Fruit fly (Drosophila melanogaster) whole organism, embryonic: Measurements from ENCODE around the gene Vav.

Experiments
- Aef1 ChIP-seq: fragments of 200-800 bp; sonication (Bioruptor generic); IDR thresholded peaks from 3 replicates; pipeline ENCODE4 v1.3.6; 2022; ENCODE audit warnings: missing biosample characterization, missing genetic modification characterization
- B-H1 ChIP-seq: fragments of 200-800 bp; sonication (Bioruptor generic); IDR thresholded peaks from 3 replicates; pipeline ENCODE4 v1.3.6; 2022; ENCODE audit warnings: missing biosample characterization, missing genetic modification characterization
- CG10321 ChIP-seq: fragments of 200-800 bp; sonication (Bioruptor generic); IDR thresholded peaks from 2 replicates; pipeline ENCODE4 v1.3.6; 2022; ENCODE audit warnings: missing biosample characterization, missing genetic modification characterization
- CG11085 ChIP-seq: fragments of 200-800 bp; sonication (Bioruptor generic); IDR thresholded peaks from 2 replicates; pipeline ENCODE4 v1.3.6; 2022; ENCODE audit warnings: missing biosample characterization, missing genetic modification characterization
- CG11723 ChIP-seq: fragments of 200-800 bp; sonication (Bioruptor generic); optimal IDR thresholded peaks from 2 replicates; lab custom pipeline; 2017; ENCODE audit warnings: missing biosample characterization, mild to moderate bottlenecking, missing genetic modification characterization
- CG12155 ChIP-seq: fragments of 200-800 bp; sonication (Bioruptor generic); optimal IDR thresholded peaks from 3 replicates; lab custom pipeline; 2016; ENCODE audit warnings: missing biosample characterization, missing genetic modification characterization
- CG12391 ChIP-seq: fragments of 200-800 bp; sonication (Bioruptor generic); optimal IDR thresholded peaks from 3 replicates; lab custom pipeline; 2018; ENCODE audit warnings: missing biosample characterization, mild to moderate bottlenecking, missing genetic modification characterization, moderate library complexity
- CG12942 ChIP-seq: fragments of 200-800 bp; sonication (Bioruptor generic); optimal IDR thresholded peaks from 3 replicates; lab custom pipeline; 2016; ENCODE audit warnings: missing biosample characterization, missing genetic modification characterization
- CG13123 ChIP-seq: fragments of 200-800 bp; sonication (Bioruptor generic); optimal IDR thresholded peaks from 2 replicates; lab custom pipeline; 2016; ENCODE audit warnings: missing biosample characterization, missing genetic modification characterization
- CG13894 ChIP-seq: fragments of 200-800 bp; sonication (Bioruptor generic); optimal IDR thresholded peaks from 3 replicates; lab custom pipeline; 2018; ENCODE audit warnings: missing biosample characterization, mild to moderate bottlenecking, missing genetic modification characterization, moderate library complexity
- CG16815 ChIP-seq: fragments of 200-800 bp; sonication (Bioruptor generic); optimal IDR thresholded peaks from 3 replicates; lab custom pipeline; 2017; ENCODE audit warnings: missing biosample characterization, mild to moderate bottlenecking, missing genetic modification characterization
- CG17802 ChIP-seq: fragments of 200-800 bp; sonication (Bioruptor generic); optimal IDR thresholded peaks from 2 replicates; lab custom pipeline; 2018; ENCODE audit warnings: missing biosample characterization, mild to moderate bottlenecking, missing genetic modification characterization, moderate library complexity
- CG2875 ChIP-seq: fragments of 200-800 bp; sonication (Bioruptor generic); optimal IDR thresholded peaks from 2 replicates; lab custom pipeline; 2017; ENCODE audit warnings: missing biosample characterization, mild to moderate bottlenecking, missing genetic modification characterization, missing genetic modification reagents
- CG31224 ChIP-seq: fragments of 200-800 bp; sonication (Bioruptor generic); IDR thresholded peaks from 2 replicates; pipeline ENCODE4 v1.3.6; 2022; ENCODE audit warnings: missing biosample characterization, missing genetic modification characterization
- CG3407 ChIP-seq: fragments of 200-800 bp; sonication (Bioruptor generic); optimal IDR thresholded peaks from 2 replicates; lab custom pipeline; 2018; ENCODE audit warnings: missing biosample characterization, mild to moderate bottlenecking, missing genetic modification characterization
- CG42726 ChIP-seq: fragments of 200-800 bp; sonication (Bioruptor generic); IDR thresholded peaks from 2 replicates; pipeline ENCODE4 v1.3.6; 2022; ENCODE audit warnings: missing biosample characterization, missing genetic modification characterization; ENCODE audit not compliant: partially characterized antibody
- CG4404 ChIP-seq: fragments of 200-800 bp; sonication (Bioruptor generic); IDR thresholded peaks from 2 replicates; pipeline ENCODE4 v1.3.6; 2022; ENCODE audit warnings: missing biosample characterization, missing genetic modification characterization
- CG6654 ChIP-seq: fragments of 200-800 bp; sonication (Bioruptor generic); optimal IDR thresholded peaks from 2 replicates; lab custom pipeline; 2017; ENCODE audit warnings: missing biosample characterization, mild to moderate bottlenecking, missing genetic modification characterization
- CG7556 ChIP-seq: fragments of 200-800 bp; sonication (Bioruptor generic); optimal IDR thresholded peaks from 2 replicates; lab custom pipeline; 2017; ENCODE audit warnings: missing biosample characterization, mild to moderate bottlenecking, missing genetic modification characterization
- CG8290 ChIP-seq, 3 experiments: fragments of 200-800 bp; sonication (Bioruptor generic); optimal IDR thresholded peaks; 2 replicates each; lab custom pipeline; 2016 to 2019; ENCODE audit warnings: missing biosample characterization in 3 of 3, missing genetic modification characterization in 3 of 3, mild to moderate bottlenecking in 2 of 3, moderate library complexity in 1 of 3
- CrebB ChIP-seq: fragments of 200-800 bp; sonication (Bioruptor generic); optimal IDR thresholded peaks from 3 replicates; lab custom pipeline; 2018; ENCODE audit warnings: missing biosample characterization, mild to moderate bottlenecking, missing genetic modification characterization
- Dbx ChIP-seq: fragments of 200-800 bp; sonication (Bioruptor generic); IDR thresholded peaks from 3 replicates; pipeline ENCODE4 v1.3.6; 2022; ENCODE audit warnings: missing biosample characterization, missing genetic modification characterization
- Elba2 ChIP-seq: fragments of 200-800 bp; sonication (Bioruptor generic); optimal IDR thresholded peaks from 3 replicates; lab custom pipeline; 2016; ENCODE audit warnings: missing biosample characterization, missing genetic modification characterization
- HLH54F ChIP-seq: fragments of 200-800 bp; sonication (Bioruptor generic); optimal IDR thresholded peaks from 3 replicates; lab custom pipeline; 2016; ENCODE audit warnings: missing biosample characterization, missing genetic modification characterization
- Hey ChIP-seq: fragments of 200-800 bp; sonication (Bioruptor generic); optimal IDR thresholded peaks from 3 replicates; lab custom pipeline; 2018; ENCODE audit warnings: missing biosample characterization, mild to moderate bottlenecking, missing genetic modification characterization
- Mad ChIP-seq: fragments of 200-800 bp; sonication (Bioruptor generic); optimal IDR thresholded peaks from 2 replicates; lab custom pipeline; 2016; ENCODE audit warnings: missing biosample characterization, missing genetic modification characterization
- Mrtf ChIP-seq: fragments of 200-800 bp; sonication (Bioruptor generic); IDR thresholded peaks from 3 replicates; pipeline ENCODE4 v1.3.6; 2022; ENCODE audit warnings: missing biosample characterization, missing genetic modification characterization
- NFAT ChIP-seq: fragments of 200-800 bp; sonication (Bioruptor generic); IDR thresholded peaks from 2 replicates; pipeline ENCODE4 v1.3.6; 2022; ENCODE audit warnings: missing biosample characterization, missing genetic modification characterization
- Rx ChIP-seq: fragments of 200-800 bp; sonication (Bioruptor generic); IDR thresholded peaks from 2 replicates; pipeline ENCODE4 v1.3.6; 2022; ENCODE audit warnings: missing biosample characterization, missing genetic modification characterization
- Side ChIP-seq: fragments of 200-800 bp; sonication (Bioruptor generic); optimal IDR thresholded peaks from 2 replicates; lab custom pipeline; 2016; ENCODE audit warnings: missing biosample characterization, missing genetic modification characterization
- Spps ChIP-seq: fragments of 200-800 bp; sonication (Bioruptor generic); optimal IDR thresholded peaks from 2 replicates; lab custom pipeline; 2018; ENCODE audit warnings: missing biosample characterization, mild to moderate bottlenecking, missing genetic modification characterization
- TFAM ChIP-seq: fragments of 200-800 bp; sonication (Bioruptor generic); optimal IDR thresholded peaks from 2 replicates; lab custom pipeline; 2017; ENCODE audit warnings: missing biosample characterization, missing genetic modification characterization, inconsistent platforms
- Taf1 ChIP-seq: fragments of 200-800 bp; sonication (Bioruptor generic); IDR thresholded peaks from 2 replicates; pipeline ENCODE4 v1.3.6; 2022; ENCODE audit warnings: missing biosample characterization, missing genetic modification characterization
- dimm ChIP-seq: fragments of 200-800 bp; sonication (Bioruptor generic); IDR thresholded peaks from 2 replicates; pipeline ENCODE4 v1.3.6; 2022; ENCODE audit warnings: missing biosample characterization, missing genetic modification characterization
- disco-r ChIP-seq: fragments of 200-800 bp; sonication (Bioruptor generic); optimal IDR thresholded peaks from 2 replicates; lab custom pipeline; 2016; ENCODE audit warnings: missing biosample characterization, missing genetic modification characterization
- emc ChIP-seq: fragments of 200-800 bp; sonication (Bioruptor generic); optimal IDR thresholded peaks from 2 replicates; lab custom pipeline; 2016; ENCODE audit warnings: missing biosample characterization, missing genetic modification characterization
- eve ChIP-seq, 2 experiments: fragments of >200 bp; optimal IDR thresholded peaks; 2 replicates each; lab custom pipeline; 2017; ENCODE audit warnings: missing biosample characterization in 2 of 2, missing genetic modification characterization in 2 of 2
- grn ChIP-seq: fragments of 200-800 bp; sonication (Bioruptor generic); optimal IDR thresholded peaks from 3 replicates; lab custom pipeline; 2017; ENCODE audit warnings: missing biosample characterization, missing genetic modification characterization
- hbn ChIP-seq: fragments of 200-800 bp; sonication (Bioruptor generic); IDR thresholded peaks from 2 replicates; pipeline ENCODE4 v1.3.6; 2022; ENCODE audit warnings: missing biosample characterization, missing genetic modification characterization; ENCODE audit not compliant: partially characterized antibody
- ind ChIP-seq: fragments of 200-800 bp; sonication (Bioruptor generic); optimal IDR thresholded peaks from 3 replicates; lab custom pipeline; 2016; ENCODE audit warnings: missing biosample characterization, missing genetic modification characterization
- jing ChIP-seq: fragments of 200-800 bp; sonication (Bioruptor generic); optimal IDR thresholded peaks from 2 replicates; lab custom pipeline; 2018; ENCODE audit warnings: missing biosample characterization, mild to moderate bottlenecking, missing genetic modification characterization
- ken ChIP-seq: fragments of 200-800 bp; sonication (Bioruptor generic); IDR thresholded peaks from 3 replicates; pipeline ENCODE4 v1.3.6; 2022; ENCODE audit warnings: missing biosample characterization, missing genetic modification characterization
- klu ChIP-seq: fragments of 200-800 bp; sonication (Bioruptor generic); IDR thresholded peaks from 2 replicates; pipeline ENCODE4 v1.3.6; 2022; ENCODE audit warnings: missing biosample characterization, missing genetic modification characterization
- lola ChIP-seq, 3 experiments: fragments of >200 bp in 2 of 3; fragments of 200-800 bp in 1 of 3; sonication (Bioruptor generic) in 1 of 3; optimal IDR thresholded peaks; 2 replicates each; lab custom pipeline; 2017 to 2019; ENCODE audit warnings: missing biosample characterization in 3 of 3, missing genetic modification characterization in 3 of 3, mild to moderate bottlenecking in 1 of 3, moderate library complexity in 1 of 3
- prd ChIP-seq, 3 experiments: fragments of >200 bp in 2 of 3; fragments of 200-800 bp in 1 of 3; sonication (Bioruptor generic) in 1 of 3; optimal IDR thresholded peaks in 2 of 3; IDR thresholded peaks in 1 of 3; 2 replicates in 2 of 3; 3 replicates in 1 of 3; pipeline versions ENCODE4 v1.3.6 to Lab custom; 2017 to 2022; ENCODE audit warnings: missing biosample characterization in 1 of 3, missing genetic modification characterization in 1 of 3
- psq ChIP-seq: fragments of 200-800 bp; sonication (Bioruptor generic); optimal IDR thresholded peaks from 2 replicates; lab custom pipeline; 2017; ENCODE audit warnings: missing biosample characterization, missing genetic modification characterization
- slp2 ChIP-seq: fragments of 200-800 bp; sonication (Bioruptor generic); optimal IDR thresholded peaks from 2 replicates; lab custom pipeline; 2016; ENCODE audit warnings: missing biosample characterization, missing genetic modification characterization
- sr ChIP-seq: fragments of 200-800 bp; sonication (Bioruptor generic); IDR thresholded peaks from 3 replicates; pipeline ENCODE4 v1.3.6; 2022; ENCODE audit warnings: missing biosample characterization, missing genetic modification characterization
- stc ChIP-seq: fragments of 200-800 bp; sonication (Bioruptor generic); IDR thresholded peaks from 2 replicates; pipeline ENCODE4 v1.3.6; 2022; ENCODE audit warnings: missing biosample characterization, missing genetic modification characterization

The Vav gene

DNA sequence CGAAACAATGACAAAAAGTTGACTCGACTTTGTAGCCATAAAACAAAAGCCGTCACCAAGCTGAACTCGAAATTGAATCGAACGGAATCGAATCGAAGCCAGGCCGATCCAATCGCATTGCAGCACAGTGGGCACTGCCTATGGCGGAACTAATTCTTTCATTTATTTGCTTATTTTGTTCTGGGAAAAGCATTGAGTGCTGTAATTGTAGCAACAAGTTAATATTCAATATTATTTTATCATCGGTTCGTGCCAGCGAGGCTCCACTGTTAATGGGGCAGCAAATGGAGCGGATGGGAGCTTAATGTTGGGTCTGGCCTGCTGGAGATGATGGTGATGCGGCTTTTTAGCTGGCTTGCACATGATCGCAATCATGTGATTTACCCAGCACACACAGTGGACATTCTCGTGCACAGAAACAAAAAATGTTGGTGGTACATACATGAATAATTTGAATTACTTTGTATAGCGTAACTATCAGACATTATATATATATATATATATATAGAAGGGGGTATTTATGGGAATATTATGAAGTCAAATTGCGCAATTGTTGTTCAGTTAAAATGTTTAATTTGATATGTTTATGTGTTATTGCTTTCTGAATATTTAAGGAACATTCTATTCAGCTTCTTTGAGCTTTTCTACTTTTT lies 27.8 kb downstream of the Vav start (continued):
- TF ChIP-seq CG2875 (GFP tag; lab: Kevin White, UChicago) (peak; percentile 83), stc (GFP tag; lab: Robert Waterston, UW) (peak; percentile 87), disco-r (GFP tag; lab: Kevin White, UChicago) (peak; percentile 45), psq (GFP tag; lab: Kevin White, UChicago) (peak; percentile 2), dimm (GFP tag; lab: Robert Waterston, UW) (peak; percentile 81), Taf1 (0 out of 2 replicates have a peak, but pooled peaks have one; percentile 22), CG10321 (GFP tag; lab: Robert Waterston, UW) (no peak), CG13894 (tag; lab: Kevin White, UChicago) (peak; percentile 31), NFAT (GFP tag; lab: Robert Waterston, UW) (peak; percentile 79), sr (peak; percentile 88), CG11085 (GFP tag; lab: Robert Waterston, UW) (peak; percentile 70), Spps (tag; lab: Kevin White, UChicago) (peak; percentile 68), Hey (tag; lab: Kevin White, UChicago) (peak; percentile 8), Elba2 (GFP tag; lab: Kevin White, UChicago) (no peak), ken (peak; percentile 95), CG12391 (peak; percentile 83), CG11723 (peak; percentile 84), klu (peak; percentile 69), HLH54F (peak; percentile 64), CG12155 (GFP tag; lab: Kevin White, UChicago) (peak; percentile 68), CG3407 (GFP tag; lab: Kevin White, UChicago) (peak; percentile 83), hbn (GFP tag; lab: Robert Waterston, UW) (no peak), ind (GFP tag; lab: Kevin White, UChicago) (peak; percentile 90), jing (GFP tag; lab: Kevin White, UChicago) (peak; percentile 88), CG31224 (GFP tag; lab: Robert Waterston, UW) (peak; percentile 56), Mrtf (GFP tag; lab: Robert Waterston, UW) (peak; percentile 92), CG42726 (GFP tag; lab: Robert Waterston, UW) (no peak), lola (GFP tag; optimal IDR thresholded peaks at IDR 0.05; lab: Kevin White, UChicago) (peak in 1 of 3 experiments; percentile 63), CG16815 (peak; percentile 67), CG17802 (tag; lab: Kevin White, UChicago) (peak; percentile 76), emc (GFP tag; lab: Kevin White, UChicago) (peak; percentile 15), Aef1 (GFP tag; lab: Robert Waterston, UW) (peak; percentile 87), grn (peak; percentile 52), CrebB (tag; lab: Kevin White, UChicago) (peak; percentile 82), CG4404 (GFP tag; lab: Robert Waterston, UW) (peak; percentile 59), CG13123 (peak; percentile 59), CG6654 (GFP tag; lab: Kevin White, UChicago) (peak; percentile 66), B-H1 (GFP tag; lab: Robert Waterston, UW) (peak; percentile 89), CG12942 (GFP tag; lab: Kevin White, UChicago) (peak; percentile 79), TFAM (peak; percentile 19), eve (GFP tag; optimal IDR thresholded peaks at IDR 0.05; lab: Kevin White, UChicago) (peak in 1 of 2 experiments; percentile 93), Rx (GFP tag; lab: Robert Waterston, UW) (peak; percentile 90), CG8290 (GFP tag; optimal IDR thresholded peaks at IDR 0.05; lab: Kevin White, UChicago) (peak; percentile 45), CG8290 (tag; optimal IDR thresholded peaks at IDR 0.05; lab: Kevin White, UChicago) (peak; percentile 22 to 96), prd (optimal IDR thresholded peaks at IDR 0.05; lab: Kevin White, UChicago) (no peak), prd (GFP tag; IDR thresholded peaks at IDR 0.05; lab: Robert Waterston, UW) (peak; percentile 93), Dbx (GFP tag; lab: Robert Waterston, UW) (peak; percentile 67; the same call in 2 of the 3 replicates), CG7556 (GFP tag; lab: Kevin White, UChicago) (peak; percentile 75), Side (GFP tag; lab: Kevin White, UChicago) (peak; percentile 81), Mad (GFP tag; lab: Kevin White, UChicago) (peak; percentile 83), slp2 (GFP tag; lab: Kevin White, UChicago) (peak; percentile 81)
